Fruit fly (Drosophila melanogaster) whole organism, embryonic: ENCODE results near the gene SpdS.

ENCODE experiments used
- Adf1 ChIP-seq: fragments of 200-800 bp; sonication (Bioruptor generic); IDR thresholded peaks from 2 replicates; pipeline ENCODE4 v1.3.6; 2022; ENCODE audit warnings: missing biosample characterization, missing genetic modification characterization
- Atf-2 ChIP-seq: fragments of 200-800 bp; sonication (Bioruptor generic); optimal IDR thresholded peaks from 2 replicates; lab custom pipeline; 2016; ENCODE audit warnings: missing biosample characterization, missing genetic modification characterization
- CG10654 ChIP-seq: fragments of 200-800 bp; sonication (Bioruptor generic); optimal IDR thresholded peaks from 2 replicates; lab custom pipeline; 2016; ENCODE audit warnings: missing biosample characterization, missing genetic modification characterization
- CG11398 ChIP-seq: fragments of 200-800 bp; sonication (Bioruptor generic); optimal IDR thresholded peaks from 2 replicates; lab custom pipeline; 2016; ENCODE audit warnings: missing biosample characterization, missing genetic modification characterization
- CG11696 ChIP-seq: fragments of 200-800 bp; sonication (Bioruptor generic); IDR thresholded peaks from 2 replicates; pipeline ENCODE4 v1.3.6; 2022; ENCODE audit warnings: missing biosample characterization, missing genetic modification characterization
- CG14667 ChIP-seq: fragments of 200-800 bp; sonication (Bioruptor generic); IDR thresholded peaks from 2 replicates; pipeline ENCODE4 v1.3.6; 2022; ENCODE audit warnings: missing biosample characterization, missing genetic modification characterization
- CG15696 ChIP-seq: fragments of 200-800 bp; sonication (Bioruptor generic); optimal IDR thresholded peaks from 2 replicates; lab custom pipeline; 2019; ENCODE audit warnings: missing biosample characterization, mild to moderate bottlenecking, missing genetic modification characterization, moderate library complexity
- CG17361 ChIP-seq: fragments of 200-800 bp; sonication (Bioruptor generic); IDR thresholded peaks from 3 replicates; pipeline ENCODE4 v1.3.6; 2022; ENCODE audit warnings: missing biosample characterization, missing genetic modification characterization
- CG18476 ChIP-seq: fragments of 200-800 bp; sonication (Bioruptor generic); optimal IDR thresholded peaks from 2 replicates; lab custom pipeline; 2016; ENCODE audit warnings: missing biosample characterization, mild to moderate bottlenecking, missing genetic modification characterization
- CG2129 ChIP-seq: fragments of 200-800 bp; sonication (Bioruptor generic); IDR thresholded peaks from 2 replicates; pipeline ENCODE4 v1.3.6; 2022; ENCODE audit warnings: missing biosample characterization, missing genetic modification characterization; ENCODE audit not compliant: partially characterized antibody
- CG7372 ChIP-seq: fragments of 200-800 bp; sonication (Bioruptor generic); IDR thresholded peaks from 2 replicates; pipeline ENCODE4 v1.3.6; 2022; ENCODE audit warnings: missing biosample characterization, missing genetic modification characterization
- CG7556 ChIP-seq: fragments of 200-800 bp; sonication (Bioruptor generic); optimal IDR thresholded peaks from 2 replicates; lab custom pipeline; 2017; ENCODE audit warnings: missing biosample characterization, mild to moderate bottlenecking, missing genetic modification characterization
- CG7745 ChIP-seq: fragments of 200-800 bp; sonication (Bioruptor generic); optimal IDR thresholded peaks from 2 replicates; lab custom pipeline; 2018; ENCODE audit warnings: missing biosample characterization, mild to moderate bottlenecking, missing genetic modification characterization, moderate library complexity
- CG8924 ChIP-seq: fragments of 200-800 bp; optimal IDR thresholded peaks from 3 replicates; lab custom pipeline; 2019; ENCODE audit warnings: missing biosample characterization, mild to moderate bottlenecking, missing genetic modification characterization, moderate library complexity
- CG9817 ChIP-seq: fragments of 200-800 bp; sonication (Bioruptor generic); optimal IDR thresholded peaks from 2 replicates; lab custom pipeline; 2018; ENCODE audit warnings: missing biosample characterization, mild to moderate bottlenecking, missing genetic modification characterization, moderate library complexity
- D19A ChIP-seq: fragments of 200-800 bp; optimal IDR thresholded peaks from 3 replicates; lab custom pipeline; 2019; ENCODE audit warnings: missing biosample characterization, mild to moderate bottlenecking, missing genetic modification characterization, moderate library complexity
- ERR ChIP-seq: fragments of 200-800 bp; sonication (Bioruptor generic); optimal IDR thresholded peaks from 2 replicates; lab custom pipeline; 2016; ENCODE audit warnings: missing biosample characterization, missing genetic modification characterization
- GATAe ChIP-seq: fragments of 200-800 bp; sonication (Bioruptor generic); conservative IDR thresholded peaks from 2 replicates; pipeline ENCODE4 v1.3.6; 2022; ENCODE audit warnings: missing biosample characterization, missing genetic modification characterization
- HLH3B ChIP-seq: fragments of 200-800 bp; sonication (Bioruptor generic); IDR thresholded peaks from 2 replicates; pipeline ENCODE4 v1.3.6; 2022; ENCODE audit warnings: missing biosample characterization, missing genetic modification characterization
- HmgZ ChIP-seq: fragments of 200-800 bp; sonication (Bioruptor generic); optimal IDR thresholded peaks from 2 replicates; lab custom pipeline; 2018; ENCODE audit warnings: missing biosample characterization, mild to moderate bottlenecking, missing genetic modification characterization
- Lpt ChIP-seq: fragments of >200 bp; optimal IDR thresholded peaks from 2 replicates; lab custom pipeline; 2018; ENCODE audit warnings: missing biosample characterization, missing genetic modification characterization
- NC2α ChIP-seq: fragments of 200-800 bp; sonication (Bioruptor generic); optimal IDR thresholded peaks from 2 replicates; lab custom pipeline; 2016; ENCODE audit warnings: missing biosample characterization, missing genetic modification characterization
- Opbp ChIP-seq: fragments of 200-800 bp; sonication (Bioruptor generic); IDR thresholded peaks from 3 replicates; pipeline ENCODE4 v1.3.6; 2022; ENCODE audit warnings: missing biosample characterization, missing genetic modification characterization; ENCODE audit not compliant: partially characterized antibody
- Scr ChIP-seq: fragments of 200-800 bp; sonication (Bioruptor generic); IDR thresholded peaks from 2 replicates; pipeline ENCODE4 v1.3.6; 2022; ENCODE audit warnings: missing biosample characterization, missing genetic modification characterization; ENCODE audit not compliant: partially characterized antibody
- Ssrp ChIP-seq: fragments of 200-800 bp; sonication (Bioruptor generic); optimal IDR thresholded peaks from 2 replicates; lab custom pipeline; 2018; ENCODE audit warnings: missing biosample characterization, mild to moderate bottlenecking, missing genetic modification characterization, moderate library complexity
- ab ChIP-seq: fragments of 200-800 bp; sonication (Bioruptor generic); optimal IDR thresholded peaks from 2 replicates; lab custom pipeline; 2016; ENCODE audit warnings: missing biosample characterization, missing genetic modification characterization
- caup ChIP-seq: fragments of 200-800 bp; sonication (Bioruptor generic); optimal IDR thresholded peaks from 3 replicates; lab custom pipeline; 2017; ENCODE audit warnings: missing biosample characterization, mild to moderate bottlenecking, missing genetic modification characterization, moderate library complexity; ENCODE audit not compliant: severe bottlenecking
- chif ChIP-seq, 2 experiments: fragments of 200-800 bp; sonication (Bioruptor generic); optimal IDR thresholded peaks; 3 replicates each; lab custom pipeline; 2016; ENCODE audit warnings: missing biosample characterization in 2 of 2, missing genetic modification characterization in 2 of 2
- chn ChIP-seq: fragments of 200-800 bp; sonication (Bioruptor generic); optimal IDR thresholded peaks from 2 replicates; lab custom pipeline; 2016; ENCODE audit warnings: missing biosample characterization, missing genetic modification characterization
- croc ChIP-seq: fragments of 200-800 bp; sonication (Bioruptor generic); conservative IDR thresholded peaks from 3 replicates; pipeline ENCODE4 v1.3.6; 2022; ENCODE audit warnings: missing biosample characterization, missing genetic modification characterization
- cwo ChIP-seq: fragments of 200-800 bp; sonication (Bioruptor generic); optimal IDR thresholded peaks from 3 replicates; lab custom pipeline; 2017; ENCODE audit warnings: missing biosample characterization, missing genetic modification characterization, mild to moderate bottlenecking, moderate library complexity, missing genetic modification reagents
- dati ChIP-seq: fragments of 200-800 bp; sonication (Bioruptor generic); IDR thresholded peaks from 2 replicates; pipeline ENCODE4 v1.3.6; 2022; ENCODE audit warnings: missing biosample characterization, missing genetic modification characterization
- dimm ChIP-seq: fragments of 200-800 bp; sonication (Bioruptor generic); IDR thresholded peaks from 2 replicates; pipeline ENCODE4 v1.3.6; 2022; ENCODE audit warnings: missing biosample characterization, missing genetic modification characterization
- en ChIP-seq: fragments of 200-800 bp; sonication (Bioruptor generic); optimal IDR thresholded peaks from 2 replicates; lab custom pipeline; 2016; ENCODE audit warnings: missing biosample characterization, missing genetic modification characterization
- exex ChIP-seq: fragments of 200-800 bp; sonication (Bioruptor generic); optimal IDR thresholded peaks from 4 replicates; lab custom pipeline; 2018; ENCODE audit warnings: missing biosample characterization, mild to moderate bottlenecking, missing genetic modification characterization, moderate library complexity
- gem ChIP-seq: fragments of 200-800 bp; sonication (Bioruptor generic); optimal IDR thresholded peaks from 2 replicates; lab custom pipeline; 2019; ENCODE audit warnings: missing biosample characterization, mild to moderate bottlenecking, missing genetic modification characterization, moderate library complexity
- h ChIP-seq: fragments of >200 bp; optimal IDR thresholded peaks from 2 replicates; lab custom pipeline; 2017
- lab ChIP-seq: fragments of 200-800 bp; sonication (Bioruptor generic); optimal IDR thresholded peaks from 3 replicates; lab custom pipeline; 2017; ENCODE audit warnings: missing biosample characterization, missing genetic modification characterization, mild to moderate bottlenecking, moderate library complexity, missing genetic modification reagents
- nmo ChIP-seq: fragments of 200-800 bp; sonication (Bioruptor generic); optimal IDR thresholded peaks from 2 replicates; lab custom pipeline; 2018; ENCODE audit warnings: missing biosample characterization, mild to moderate bottlenecking, missing genetic modification characterization, moderate library complexity
- org-1 ChIP-seq: fragments of 200-800 bp; sonication (Bioruptor generic); optimal IDR thresholded peaks from 2 replicates; lab custom pipeline; 2017; ENCODE audit warnings: missing biosample characterization, missing genetic modification characterization
- phol ChIP-seq: fragments of 200-800 bp; sonication (Bioruptor generic); optimal IDR thresholded peaks from 3 replicates; lab custom pipeline; 2018; ENCODE audit warnings: missing biosample characterization, mild to moderate bottlenecking, missing genetic modification characterization, moderate library complexity
- prd ChIP-seq, 3 experiments: fragments of >200 bp in 2 of 3; fragments of 200-800 bp in 1 of 3; sonication (Bioruptor generic) in 1 of 3; optimal IDR thresholded peaks in 2 of 3; IDR thresholded peaks in 1 of 3; 2 replicates in 2 of 3; 3 replicates in 1 of 3; pipeline versions ENCODE4 v1.3.6 to Lab custom; 2017 to 2022; ENCODE audit warnings: missing biosample characterization in 1 of 3, missing genetic modification characterization in 1 of 3
- pum ChIP-seq: fragments of 200-800 bp; sonication (Bioruptor generic); optimal IDR thresholded peaks from 2 replicates; lab custom pipeline; 2016; ENCODE audit warnings: missing biosample characterization, missing genetic modification characterization
- row ChIP-seq: fragments of 200-800 bp; sonication (Bioruptor generic); IDR thresholded peaks from 3 replicates; pipeline ENCODE4 v1.3.6; 2022; ENCODE audit warnings: missing biosample characterization, missing genetic modification characterization
- schlank ChIP-seq: fragments of 200-800 bp; sonication (Bioruptor generic); optimal IDR thresholded peaks from 2 replicates; lab custom pipeline; 2018; ENCODE audit warnings: missing biosample characterization, mild to moderate bottlenecking, missing genetic modification characterization
- seq ChIP-seq: fragments of 200-800 bp; sonication (Bioruptor generic); IDR thresholded peaks from 2 replicates; pipeline ENCODE4 v1.3.6; 2022; ENCODE audit warnings: missing biosample characterization, missing genetic modification characterization
- sisA ChIP-seq: fragments of 200-800 bp; sonication (Bioruptor generic); IDR thresholded peaks from 2 replicates; pipeline ENCODE4 v1.3.6; 2022; ENCODE audit warnings: missing biosample characterization, missing genetic modification characterization
- so ChIP-seq: fragments of 200-800 bp; sonication (Bioruptor generic); IDR thresholded peaks from 3 replicates; pipeline ENCODE4 v1.3.6; 2022; ENCODE audit warnings: missing biosample characterization, missing genetic modification characterization
- tap ChIP-seq: fragments of 200-800 bp; optimal IDR thresholded peaks from 3 replicates; lab custom pipeline; 2019; ENCODE audit warnings: missing biosample characterization, mild to moderate bottlenecking, missing genetic modification characterization, moderate library complexity
- usp ChIP-seq: fragments of >200 bp; optimal IDR thresholded peaks from 2 replicates; lab custom pipeline; 2017; ENCODE audit warnings: missing biosample characterization, missing genetic modification characterization

The SpdS gene

dm6 chr3R:9586663-9587248 is 44.7 kb upstream of the SpdS start, which contains the start of gene P58IPK (continued):
- TF ChIP-seq phol (tag; lab: Kevin White, UChicago), result peak; percentile 66
- TF ChIP-seq CG11696 (GFP tag; lab: Robert Waterston, UW), result no peak
- peak; percentile 28 for TF ChIP-seq NC2α (GFP tag; lab: Kevin White, UChicago)
- peak; percentile 56 for TF ChIP-seq CG14667 (GFP tag; lab: Robert Waterston, UW)
- TF ChIP-seq dati, result no peak
- no peak for TF ChIP-seq CG7745 (tag; lab: Kevin White, UChicago)
- peak; percentile 78 for TF ChIP-seq nmo (GFP tag; lab: Kevin White, UChicago)
- peak; percentile 38 for TF ChIP-seq Ssrp (tag; lab: Kevin White, UChicago)
- TF ChIP-seq croc (GFP tag; lab: Robert Waterston, UW), result peak; percentile 16; the same call in 1 of the 3 replicates
- TF ChIP-seq dimm (GFP tag; lab: Robert Waterston, UW), result no peak
- no peak for TF ChIP-seq GATAe (GFP tag; lab: Robert Waterston, UW)
- no peak for TF ChIP-seq seq (GFP tag; lab: Robert Waterston, UW)
- TF ChIP-seq CG9817 (tag; lab: Kevin White, UChicago), result peak; percentile 68
- TF ChIP-seq h (lab: Kevin White, UChicago), result no peak
- peak; percentile 40 for TF ChIP-seq lab (GFP tag; lab: Kevin White, UChicago)
- no peak for TF ChIP-seq Lpt (GFP tag; lab: Kevin White, UChicago)
- TF ChIP-seq CG2129 (GFP tag; lab: Robert Waterston, UW), result peak; percentile 83
- TF ChIP-seq schlank, result peak; percentile 25
- peak; percentile 66 for TF ChIP-seq Adf1 (GFP tag; lab: Robert Waterston, UW)
- peak; percentile 91 for TF ChIP-seq HmgZ (tag; lab: Kevin White, UChicago)
- peak; percentile 92 for TF ChIP-seq Scr (GFP tag; lab: Robert Waterston, UW)
- TF ChIP-seq ERR (GFP tag; lab: Kevin White, UChicago), result peak; percentile 61
- TF ChIP-seq chn (GFP tag; lab: Kevin White, UChicago), result peak; percentile 66
- no peak for TF ChIP-seq D19A (tag; lab: Kevin White, UChicago)
- no peak for TF ChIP-seq ab (GFP tag; lab: Kevin White, UChicago)
- TF ChIP-seq sisA (GFP tag; lab: Robert Waterston, UW), result peak; percentile 64
- peak; percentile 44 for TF ChIP-seq CG18476
- no peak for TF ChIP-seq cwo
- peak; percentile 29; the same call in 1 of the 2 replicates for TF ChIP-seq HLH3B (GFP tag; lab: Robert Waterston, UW)
- TF ChIP-seq prd (optimal IDR thresholded peaks at IDR 0.05; lab: Kevin White, UChicago), result no peak
- TF ChIP-seq prd (GFP tag; IDR thresholded peaks at IDR 0.05; lab: Robert Waterston, UW), result peak; percentile 73
- TF ChIP-seq CG11398 (GFP tag; lab: Kevin White, UChicago), result peak; percentile 37
- no peak for TF ChIP-seq so
- peak; percentile 67 for TF ChIP-seq pum (GFP tag; lab: Kevin White, UChicago)
- peak; percentile 42 to 57 for TF ChIP-seq chif (GFP tag; optimal IDR thresholded peaks at IDR 0.05; lab: Kevin White, UChicago)
- peak; percentile 93 for TF ChIP-seq row (GFP tag; lab: Robert Waterston, UW)
- no peak for TF ChIP-seq tap
- peak; percentile 40 for TF ChIP-seq caup
- TF ChIP-seq CG10654 (GFP tag; lab: Kevin White, UChicago), result peak; percentile 23
- TF ChIP-seq CG7372 (GFP tag; lab: Robert Waterston, UW), result peak; percentile 71
- TF ChIP-seq CG17361 (GFP tag; lab: Robert Waterston, UW), result peak; percentile 75
- TF ChIP-seq CG7556 (GFP tag; lab: Kevin White, UChicago), result peak; percentile 2
- TF ChIP-seq CG8924 (tag; lab: Kevin White, UChicago), result peak; percentile 60
- no peak for TF ChIP-seq org-1 (GFP tag; lab: Kevin White, UChicago)
- TF ChIP-seq en (GFP tag; lab: Kevin White, UChicago), result peak; percentile 14
- peak; percentile 68 for TF ChIP-seq gem
- TF ChIP-seq usp (GFP tag; lab: Kevin White, UChicago), result no peak
- peak; percentile 96 for TF ChIP-seq Opbp (GFP tag; lab: Robert Waterston, UW)
- peak; percentile 24 for TF ChIP-seq exex (tag; lab: Kevin White, UChicago)
- TF ChIP-seq Atf-2, result peak; percentile 56
- peak; percentile 32 for TF ChIP-seq CG15696
